Worm (Caenorhabditis elegans) whole organism, L4 larva: Measurements from ENCODE around the gene lin-15B.

ENCODE experiments used
- dmd-8 ChIP-seq: fragments of 200-800 bp; sonication (Bioruptor generic); IDR thresholded peaks from 2 replicates; pipeline ENCODE4 v1.3.6; 2022; ENCODE audit warnings: missing genetic modification characterization, missing compliant biosample characterization
- dpl-1 ChIP-seq: fragments of 150-350 bp; optimal IDR thresholded peaks from 2 replicates; lab custom pipeline; 2014; ENCODE audit warnings: missing biosample characterization, missing genetic modification reagents, missing genetic modification characterization
- egl-27 ChIP-seq: sonication (generic microtip); optimal IDR thresholded peaks from 3 replicates; lab custom pipeline; 2017; ENCODE audit warnings: missing biosample characterization, missing genetic modification reagents, missing genetic modification characterization
- nhr-28 ChIP-seq: fragments of 150-350 bp; optimal IDR thresholded peaks from 2 replicates; lab custom pipeline; 2014; ENCODE audit warnings: missing biosample characterization, missing genetic modification characterization
- pha-4 ChIP-seq, 2 experiments: fragments of 150-350 bp in 1 of 2; fragments of 200-800 bp in 1 of 2; sonication (Bioruptor generic) in 1 of 2; IDR thresholded peaks in 1 of 2; optimal IDR thresholded peaks in 1 of 2; 2 replicates each; pipeline versions ENCODE4 v1.3.6 to Lab custom; 2014 to 2022; ENCODE audit warnings: missing genetic modification characterization in 2 of 2, missing genetic modification reagents in 2 of 2, missing biosample characterization in 1 of 2, missing compliant biosample characterization in 1 of 2
- snpc-4 ChIP-seq: fragments of 150-350 bp; optimal IDR thresholded peaks from 2 replicates; lab custom pipeline; 2014; ENCODE audit warnings: missing biosample characterization, missing genetic modification characterization
- unc-39 ChIP-seq: sonication (generic microtip); optimal IDR thresholded peaks from 2 replicates; lab custom pipeline; 2017; ENCODE audit warnings: missing biosample characterization, missing genetic modification characterization
- unc-62 ChIP-seq, 3 experiments: fragments of 150-350 bp in 1 of 3; sonication (generic microtip); optimal IDR thresholded peaks in 2 of 3; peaks in 1 of 3; 1 replicate in 1 of 3; 2 replicates in 2 of 3; lab custom pipeline; 2014 to 2017; ENCODE audit warnings: missing biosample characterization in 3 of 3, missing genetic modification characterization in 3 of 3, missing genetic modification reagents in 3 of 3, missing genotype in 1 of 3
- ztf-11 ChIP-seq: fragments of 150-350 bp; optimal IDR thresholded peaks from 2 replicates; lab custom pipeline; 2014; ENCODE audit warnings: missing biosample characterization, missing genetic modification characterization

- TF ChIP-seq nhr-28 (tag; lab: Kevin White, UChicago) = no peak
- no peak for TF ChIP-seq dpl-1 (GFP tag; lab: Kevin White, UChicago)
- no peak for TF ChIP-seq egl-27
- no peak for TF ChIP-seq ztf-11 (tag; lab: Kevin White, UChicago)
- TF ChIP-seq unc-62 (GFP tag; optimal IDR thresholded peaks at IDR 0.05 in 1 of 2; lab: Kevin White, UChicago) = no peak
- no peak for TF ChIP-seq unc-62 (tag; optimal IDR thresholded peaks at IDR 0.05; lab: Kevin White, UChicago)
- 0 out of 2 replicates have a peak, but pooled peaks have one; percentile 33 for TF ChIP-seq dmd-8 (GFP tag; lab: Robert Waterston, UW)
- no peak for TF ChIP-seq unc-39 (tag; lab: Kevin White, UChicago)
- peak; percentile 62; the same call in 1 of the 2 replicates for TF ChIP-seq pha-4 (GFP tag; IDR thresholded peaks at IDR 0.05; lab: Robert Waterston, UW)
- no peak for TF ChIP-seq pha-4 (tag; optimal IDR thresholded peaks at IDR 0.05; lab: Kevin White, UChicago)
- TF ChIP-seq snpc-4 (tag; lab: Kevin White, UChicago) = no peak
Measured at ce11 chrX:15773262-15773908, 47.5 kb downstream of the lin-15B start, which contains the start of gene Y7A5A.13.
